Worm (Caenorhabditis elegans): ENCODE measurements around the gene cnc-5.

DNA sequence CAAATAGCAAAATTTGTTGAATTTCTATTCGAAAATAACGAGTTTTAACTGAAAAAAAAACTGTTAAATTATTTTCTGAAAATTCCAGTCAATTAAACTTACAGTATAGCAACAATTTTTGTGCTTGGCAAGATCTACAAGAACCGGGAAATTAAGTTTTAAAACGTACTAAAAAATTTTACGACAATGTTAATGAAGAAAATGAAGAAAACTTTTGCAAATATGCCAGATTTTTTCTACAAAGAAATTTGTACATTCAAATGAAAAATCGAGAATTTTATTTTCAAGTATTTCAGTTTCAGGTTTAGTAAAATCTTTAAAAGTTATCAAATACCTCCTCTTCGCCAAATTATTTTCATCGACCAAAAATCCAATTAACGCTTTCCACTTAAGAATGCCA lies 3.1 kb upstream of the cnc-5 start, which contains the start of gene cnc-11:
- TF ChIP-seq med-1 (GFP tag; optimal IDR thresholded peaks at IDR 0.05; ENCODE audit: insufficient read depth): no peak
- no peak for TF ChIP-seq flt-1 (GFP tag; IDR thresholded peaks at IDR 0.05)
